Fruit fly (Drosophila melanogaster): Measurements from ENCODE around the gene Mat89Ba.

DNA sequence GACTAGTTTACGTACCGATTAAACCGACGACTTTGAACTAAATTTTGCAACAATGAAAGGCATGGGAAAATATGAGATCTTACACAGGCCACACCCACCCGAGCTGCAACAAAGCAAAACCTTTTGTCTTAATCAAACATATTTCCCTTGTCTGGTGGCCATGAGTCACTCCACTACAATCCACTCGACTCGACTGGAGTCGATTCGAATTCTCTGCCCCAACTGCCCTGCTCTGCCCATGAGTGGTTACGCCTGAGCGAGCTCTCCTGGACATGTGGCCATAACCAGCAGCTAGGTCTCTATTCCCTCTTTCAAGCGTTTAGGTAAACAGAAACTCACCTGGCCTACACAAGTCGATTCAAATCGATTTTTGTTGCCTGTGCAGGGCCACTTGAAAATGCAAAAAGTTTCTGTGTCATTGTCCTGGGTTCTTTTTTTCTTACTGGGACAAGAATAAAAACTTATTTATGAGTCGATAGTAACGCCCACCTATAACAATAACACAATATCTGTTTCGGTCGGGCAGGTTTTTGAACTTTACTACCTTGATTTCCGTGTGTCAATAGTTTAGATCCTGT lies 16.6 kb upstream of the Mat89Ba start:
- TF ChIP-seq h (GFP tag; optimal IDR thresholded peaks at IDR 0.05), result no peak
- no peak for TF ChIP-seq usp (GFP tag; optimal IDR thresholded peaks at IDR 0.05)
